Worm (Caenorhabditis elegans) whole organism, early embryonic: ENCODE data around the gene str-83.

Source experiments
- B0310.2 ChIP-seq: sonication (generic microtip); optimal IDR thresholded peaks from 2 replicates; lab custom pipeline; 2016; ENCODE audit warnings: mild to moderate bottlenecking, missing genetic modification characterization, missing compliant biosample characterization
- ama-1 ChIP-seq: fragments of 150-350 bp; optimal IDR thresholded peaks from 2 replicates; lab custom pipeline; 2014
- ets-7 ChIP-seq: sonication (generic microtip); optimal IDR thresholded peaks from 2 replicates; lab custom pipeline; 2016; ENCODE audit warnings: missing genotype, missing genetic modification characterization, missing compliant biosample characterization
- flt-1 ChIP-seq: fragments of 200-800 bp; sonication (Bioruptor generic); IDR thresholded peaks from 2 replicates; pipeline ENCODE4 v1.3.6; 2022; ENCODE audit warnings: missing genetic modification characterization, missing compliant biosample characterization
- tbx-37 ChIP-seq: fragments of 200-800 bp; sonication (Bioruptor generic); conservative IDR thresholded peaks from 2 replicates; pipeline ENCODE4 v1.3.6; 2022; ENCODE audit warnings: missing genetic modification reagents, missing genetic modification characterization, missing compliant biosample characterization

DNA sequence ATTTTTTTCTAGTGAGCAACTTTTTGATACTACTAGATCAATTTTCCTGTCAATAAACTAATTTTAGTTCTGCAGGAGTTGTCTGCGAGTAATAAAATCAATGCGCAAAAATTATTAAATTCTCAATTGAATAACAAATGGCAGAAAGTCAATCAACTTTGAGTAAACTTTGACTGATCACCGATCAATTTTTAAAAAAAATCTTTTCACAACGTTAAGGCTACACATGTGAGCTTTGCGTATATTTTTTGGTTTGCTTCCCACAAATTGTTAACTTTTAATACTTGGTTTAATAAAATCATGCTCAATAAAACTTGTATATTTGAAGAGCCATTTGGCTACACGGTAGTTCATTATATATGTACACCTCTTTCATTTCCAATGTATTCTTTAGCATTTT, 30.9 kb downstream of the str-83 start, which contains the start of gene srh-7:
- TF ChIP-seq tbx-37 (no peak), flt-1 (no peak), ama-1 (lab: Kevin White, UChicago) (no peak), ets-7 (no peak), B0310.2 (tag; lab: Kevin White, UChicago) (no peak)
